Worm (Caenorhabditis elegans): ENCODE results near the gene C01G6.9.

ce11 chrII:9273984-9274383, 21.6 kb downstream of the C01G6.9 start:
- TF ChIP-seq snpc-4 (tag; optimal IDR thresholded peaks at IDR 0.05): no peak
- TF ChIP-seq nhr-237 (tag; optimal IDR thresholded peaks at IDR 0.05): no peak
- TF ChIP-seq ces-1 (GFP tag; optimal IDR thresholded peaks at IDR 0.05): peak; percentile 86
- TF ChIP-seq lsy-2 (tag; optimal IDR thresholded peaks at IDR 0.05): peak; percentile 19
- no peak for TF ChIP-seq zip-8 (tag; optimal IDR thresholded peaks at IDR 0.05)

Data from whole organism, mixed stage, embryonic.